Worm (Caenorhabditis elegans): ENCODE results near the gene C44B7.11.
A peak's percentile ranks its signal among the peaks of the same experiment; 100 is the strongest.

Gene C44B7.11

DNA sequence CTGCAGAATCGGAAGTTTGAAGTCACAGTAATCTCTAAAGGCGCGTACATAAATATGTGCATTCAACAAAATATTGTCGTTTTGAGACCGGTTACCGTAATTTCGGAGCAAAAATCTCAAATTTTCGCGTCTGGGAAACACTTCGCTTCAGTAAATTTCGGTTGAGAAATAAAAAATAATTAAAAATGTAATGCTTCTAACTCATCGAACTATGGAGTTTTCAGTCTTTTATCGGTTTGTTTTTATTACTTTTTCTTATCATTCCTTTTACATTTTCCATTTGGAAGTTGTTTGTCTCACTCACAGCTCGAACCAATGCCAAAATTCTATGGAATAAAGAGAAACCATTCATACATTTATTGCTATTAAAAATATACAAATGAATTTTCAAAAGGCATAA lies 9.1 kb downstream of the C44B7.11 start (continued):
- TF ChIP-seq egl-18 (GFP tag; IDR thresholded peaks at IDR 0.05) (no peak), hrde-1 (tag; optimal IDR thresholded peaks at IDR 0.05; ENCODE audit: borderline replicate concordance) (no peak), athp-1 (tag; optimal IDR thresholded peaks at IDR 0.05) (peak; percentile 56), B0019.2 (GFP tag; conservative IDR thresholded peaks at IDR 0.05) (0 out of 2 replicates have a peak, but pooled peaks have one; percentile 21), pbrm-1 (GFP tag; IDR thresholded peaks at IDR 0.05) (0 out of 2 replicates have a peak, but pooled peaks have one; percentile 25), Y56A3A.18 (GFP tag; IDR thresholded peaks at IDR 0.05) (peak; percentile 68; the same call in 1 of the 2 replicates), F55B11.4 (tag; optimal IDR thresholded peaks at IDR 0.05; ENCODE audit: borderline replicate concordance, insufficient read depth) (no peak), hmg-1.2 (GFP tag; IDR thresholded peaks at IDR 0.05) (peak; percentile 42), ceh-58 (GFP tag; IDR thresholded peaks at IDR 0.05) (no peak), akir-1 (GFP tag; optimal IDR thresholded peaks at IDR 0.05) (no peak), Y95B8A.8 (GFP tag; IDR thresholded peaks at IDR 0.05) (no peak), nhr-90 (tag; optimal IDR thresholded peaks at IDR 0.05) (peak; percentile 60), ama-1 (optimal IDR thresholded peaks at IDR 0.05) (peak; percentile 57), ama-1 (GFP tag; optimal IDR thresholded peaks at IDR 0.05) (no peak), ztf-25 (GFP tag; IDR thresholded peaks at IDR 0.05) (no peak), bed-1 (GFP tag; IDR thresholded peaks at IDR 0.05) (no peak), ccch-3 (GFP tag; optimal IDR thresholded peaks at IDR 0.05) (no peak), mel-28 (tag; optimal IDR thresholded peaks at IDR 0.05; ENCODE audit: borderline replicate concordance) (no peak), Y67H2A.10 (GFP tag; conservative IDR thresholded peaks at IDR 0.05) (no peak), tlf-1 (GFP tag; optimal IDR thresholded peaks at IDR 0.05) (peak; percentile 73), B0336.3 (GFP tag; IDR thresholded peaks at IDR 0.05) (peak; percentile 53; the same call in 1 of the 2 replicates), let-526 (GFP tag; IDR thresholded peaks at IDR 0.05) (no peak), ceh-100 (GFP tag; IDR thresholded peaks at IDR 0.05) (no peak), nhr-120 (GFP tag; IDR thresholded peaks at IDR 0.05) (no peak), ekl-4 (GFP tag; IDR thresholded peaks at IDR 0.05) (0 out of 2 replicates have a peak, but pooled peaks have one; percentile 30), nhr-80 (tag; optimal IDR thresholded peaks at IDR 0.05) (peak; percentile 39), snpc-4 (GFP tag; optimal IDR thresholded peaks at IDR 0.05) (no peak), snpc-4 (tag; optimal IDR thresholded peaks at IDR 0.05) (peak in 1 of 4 experiments; percentile 7), hmg-20 (GFP tag; IDR thresholded peaks at IDR 0.05) (no peak; the same call in 1 of the 2 replicates), xnd-1 (tag; optimal IDR thresholded peaks at IDR 0.05) (no peak), let-607 (tag; optimal IDR thresholded peaks at IDR 0.05) (peak in 1 of 2 experiments; percentile 4), zim-3 (tag; optimal IDR thresholded peaks at IDR 0.05) (no peak), pha-4 (tag; optimal IDR thresholded peaks at IDR 0.05) (no peak), attf-3 (GFP tag; conservative IDR thresholded peaks at IDR 0.05) (no peak), C06A6.2 (GFP tag; conservative IDR thresholded peaks at IDR 0.05) (peak; percentile 65), ceh-27 (GFP tag; optimal IDR thresholded peaks at IDR 0.05) (no peak), F23B12.7 (tag; optimal IDR thresholded peaks at IDR 0.05; ENCODE audit: insufficient read depth) (no peak), ztf-18 (tag; optimal IDR thresholded peaks at IDR 0.05) (no peak), ztf-28 (GFP tag; IDR thresholded peaks at IDR 0.05) (no peak), somi-1 (GFP tag; optimal IDR thresholded peaks at IDR 0.05) (peak; percentile 34), B0261.1 (tag; optimal IDR thresholded peaks at IDR 0.05) (no peak), tbp1 (GFP tag; optimal IDR thresholded peaks at IDR 0.05) (peak; percentile 59), mes-4 (tag; optimal IDR thresholded peaks at IDR 0.05) (no peak), Y79H2A.3 (GFP tag; conservative IDR thresholded peaks at IDR 0.05) (no peak)
